Fruit fly (Drosophila melanogaster): ENCODE results near the gene CG15812.
A peak's percentile ranks its signal among the peaks of the same experiment; 100 is the strongest.

CG15812 gene

DNA sequence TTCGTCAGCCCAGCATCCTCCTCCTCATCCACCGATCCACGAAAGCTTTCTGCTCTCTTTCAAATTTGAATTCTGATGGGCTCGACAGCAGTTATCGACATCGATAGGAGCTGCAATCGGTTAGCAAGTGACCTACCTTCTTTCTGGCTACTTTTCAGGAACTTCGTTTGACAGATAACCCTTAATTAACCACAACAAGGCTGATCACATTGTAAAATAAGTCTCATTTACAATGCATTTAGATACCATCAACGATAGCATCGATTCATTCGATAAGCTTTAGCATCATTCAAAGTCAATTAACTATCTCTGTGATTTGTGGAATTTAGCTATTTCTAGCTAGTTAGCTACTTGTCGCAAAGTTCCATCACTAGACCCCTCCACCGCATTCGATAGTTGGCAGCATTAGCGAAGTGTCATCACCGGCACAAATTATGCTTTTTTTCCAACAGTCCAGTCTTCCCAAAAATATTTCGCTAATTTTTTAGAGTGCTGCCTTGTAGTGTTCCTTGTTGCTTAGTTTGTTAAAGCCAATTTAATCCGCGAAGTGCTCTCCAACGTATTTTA lies 18.8 kb downstream of the CG15812 start, which contains the start of the genes MnM and Girdin (continued):
- TF ChIP-seq stc (GFP tag; IDR thresholded peaks at IDR 0.05): no peak
- TF ChIP-seq gro (GFP tag; optimal IDR thresholded peaks at IDR 0.05): peak; percentile 63
- TF ChIP-seq CG31224 (GFP tag; IDR thresholded peaks at IDR 0.05): no peak
- TF ChIP-seq Bteb2 (GFP tag; optimal IDR thresholded peaks at IDR 0.05): peak; percentile 69
- peak; percentile 88 for TF ChIP-seq CG15514 (GFP tag; optimal IDR thresholded peaks at IDR 0.05)
- no peak for TF ChIP-seq Dip2 (GFP tag; IDR thresholded peaks at IDR 0.05)
- peak; percentile 42; the same call in 1 of the 2 replicates for TF ChIP-seq CG6689 (GFP tag; IDR thresholded peaks at IDR 0.05)
- peak; percentile 25 for TF ChIP-seq CG12744 (GFP tag; optimal IDR thresholded peaks at IDR 0.05)
- peak; percentile 55 for TF ChIP-seq CG2712 (tag; optimal IDR thresholded peaks at IDR 0.05)
- TF ChIP-seq disco-r (GFP tag; optimal IDR thresholded peaks at IDR 0.05): peak; percentile 44
- no peak for TF ChIP-seq bigmax (GFP tag; optimal IDR thresholded peaks at IDR 0.05)
- TF ChIP-seq Lhr (GFP tag; optimal IDR thresholded peaks at IDR 0.05): peak; percentile 72
- peak; percentile 63; the same call in 1 of the 2 replicates for TF ChIP-seq MBD-R2 (GFP tag; IDR thresholded peaks at IDR 0.05)
- TF ChIP-seq ash1 (GFP tag; optimal IDR thresholded peaks at IDR 0.05): no peak
- TF ChIP-seq crp (GFP tag; optimal IDR thresholded peaks at IDR 0.05): peak in 1 of 2 experiments; percentile 35
- no peak for TF ChIP-seq CG4282 (GFP tag; optimal IDR thresholded peaks at IDR 0.05)
- TF ChIP-seq CrebB (tag; optimal IDR thresholded peaks at IDR 0.05): peak; percentile 12
- peak; percentile 89 for TF ChIP-seq Myb (GFP tag; optimal IDR thresholded peaks at IDR 0.05)
- TF ChIP-seq Sox100B (GFP tag; optimal IDR thresholded peaks at IDR 0.05): no peak
- TF ChIP-seq ro (GFP tag; IDR thresholded peaks at IDR 0.05): no peak
- TF ChIP-seq da (GFP tag; optimal IDR thresholded peaks at IDR 0.05): peak; percentile 28
- TF ChIP-seq CG8281 (tag; optimal IDR thresholded peaks at IDR 0.05): no peak
- no peak for TF ChIP-seq lov (optimal IDR thresholded peaks at IDR 0.05)
- TF ChIP-seq lov (GFP tag; IDR thresholded peaks at IDR 0.05): no peak
- peak; percentile 32 for TF ChIP-seq CG1602 (GFP tag; optimal IDR thresholded peaks at IDR 0.05)
- no peak for TF ChIP-seq sug (tag; optimal IDR thresholded peaks at IDR 0.05)
- no peak for TF ChIP-seq C15 (GFP tag; IDR thresholded peaks at IDR 0.05)
- TF ChIP-seq sqz (GFP tag; optimal IDR thresholded peaks at IDR 0.05): no peak
- TF ChIP-seq CG15011 (GFP tag; optimal IDR thresholded peaks at IDR 0.05): no peak
- peak; percentile 54 for TF ChIP-seq Bdp1 (GFP tag; optimal IDR thresholded peaks at IDR 0.05)
- peak; percentile 55 for TF ChIP-seq CG10267 (tag; optimal IDR thresholded peaks at IDR 0.05)
- no peak for TF ChIP-seq Blimp-1 (GFP tag; optimal IDR thresholded peaks at IDR 0.05)
- peak; percentile 6 for TF ChIP-seq nerfin-1 (tag; optimal IDR thresholded peaks at IDR 0.05)
- no peak for TF ChIP-seq Doc2 (GFP tag; IDR thresholded peaks at IDR 0.05)
- no peak for TF ChIP-seq CG4707 (GFP tag; optimal IDR thresholded peaks at IDR 0.05)
- peak; percentile 24 for TF ChIP-seq Fer2 (tag; optimal IDR thresholded peaks at IDR 0.05)
- no peak for TF ChIP-seq CG4360 (GFP tag; IDR thresholded peaks at IDR 0.05)
- no peak for TF ChIP-seq CG9437 (GFP tag; optimal IDR thresholded peaks at IDR 0.05)
- peak in 1 of 2 experiments; percentile 22 for TF ChIP-seq Trl (optimal IDR thresholded peaks at IDR 0.05)
- TF ChIP-seq Trl (GFP tag; optimal IDR thresholded peaks at IDR 0.05): peak; percentile 77
- peak; percentile 73 for TF ChIP-seq bab2 (GFP tag; optimal IDR thresholded peaks at IDR 0.05)
- peak; percentile 4 for TF ChIP-seq CG16815 (GFP tag; optimal IDR thresholded peaks at IDR 0.05)

DNA sequence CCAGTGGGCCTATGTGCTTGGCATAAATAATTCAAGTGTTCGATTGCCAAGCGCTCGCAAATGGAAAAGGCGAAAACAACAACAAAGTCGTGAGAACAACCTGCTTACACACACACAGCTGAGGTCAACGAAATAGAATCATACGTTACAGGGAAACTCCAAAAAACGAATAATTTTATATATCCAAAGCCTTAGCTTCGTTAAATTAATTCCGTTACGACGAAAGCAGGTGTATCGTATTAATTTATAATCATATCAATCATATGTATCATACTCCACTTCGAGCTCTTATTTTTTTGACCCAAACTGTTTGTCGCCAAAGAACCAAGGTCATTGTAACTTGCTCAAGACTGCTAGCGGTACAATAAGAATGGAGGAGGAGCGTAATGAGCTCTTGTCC lies 19.7 kb downstream of the CG15812 start:
- TF ChIP-seq pzg (GFP tag; optimal IDR thresholded peaks at IDR 0.05) (peak; percentile 1), odd (GFP tag; optimal IDR thresholded peaks at IDR 0.05) (no peak), ci (GFP tag; IDR thresholded peaks at IDR 0.05) (peak; percentile 89), Dip2 (GFP tag; IDR thresholded peaks at IDR 0.05) (no peak), CG16863 (GFP tag; optimal IDR thresholded peaks at IDR 0.05) (peak; percentile 79), Chrac-16 (GFP tag; optimal IDR thresholded peaks at IDR 0.05) (peak; percentile 81), amos (GFP tag; IDR thresholded peaks at IDR 0.05; ENCODE audit: partially characterized antibody) (no peak), unpg (GFP tag; optimal IDR thresholded peaks at IDR 0.05) (peak; percentile 94), dmrt99B (tag; optimal IDR thresholded peaks at IDR 0.05) (no peak), CG12744 (GFP tag; optimal IDR thresholded peaks at IDR 0.05) (peak; percentile 80), CG16779 (GFP tag; IDR thresholded peaks at IDR 0.05) (peak; percentile 90), Lpt (GFP tag; optimal IDR thresholded peaks at IDR 0.05) (no peak), Sry-δ (GFP tag; optimal IDR thresholded peaks at IDR 0.05) (no peak), CG3281 (GFP tag; optimal IDR thresholded peaks at IDR 0.05) (peak; percentile 93)
